Fruit fly (Drosophila melanogaster): Measurements from ENCODE around the gene CG17219.

The CG17219 gene

dm6 chr2L:3056448-3056790 is 27.4 kb downstream of the CG17219 start, which contains the start of gene FASN1 (continued):
- TF ChIP-seq CG13775 (GFP tag; optimal IDR thresholded peaks at IDR 0.05) (no peak), tgo (GFP tag; IDR thresholded peaks at IDR 0.05) (peak; percentile 39; the same call in 1 of the 3 replicates), crol (GFP tag; IDR thresholded peaks at IDR 0.05) (no peak), MESR4 (GFP tag; optimal IDR thresholded peaks at IDR 0.05) (no peak), pb (GFP tag; optimal IDR thresholded peaks at IDR 0.05) (no peak), CG42726 (GFP tag; IDR thresholded peaks at IDR 0.05; ENCODE audit: partially characterized antibody) (0 out of 2 replicates have a peak, but pooled peaks have one; percentile 31), nmo (GFP tag; optimal IDR thresholded peaks at IDR 0.05) (no peak), ttk (GFP tag; IDR thresholded peaks at IDR 0.05) (no peak), Sox100B (GFP tag; optimal IDR thresholded peaks at IDR 0.05) (no peak), CG31365 (tag; optimal IDR thresholded peaks at IDR 0.05) (no peak), kni (GFP tag; optimal IDR thresholded peaks at IDR 0.05) (no peak), vvl (GFP tag; IDR thresholded peaks at IDR 0.05) (no peak; the same call in none of the 2 replicates), NfI (GFP tag; optimal IDR thresholded peaks at IDR 0.05) (no peak), Ravus (GFP tag; IDR thresholded peaks at IDR 0.05) (no peak), CG7839 (tag; optimal IDR thresholded peaks at IDR 0.05) (no peak), Rx (GFP tag; IDR thresholded peaks at IDR 0.05) (no peak), CG10321 (GFP tag; IDR thresholded peaks at IDR 0.05) (no peak), CG13624 (GFP tag; optimal IDR thresholded peaks at IDR 0.05) (peak; percentile 28), CG11560 (tag; IDR thresholded peaks at IDR 0.05) (no peak), zf30C (GFP tag; optimal IDR thresholded peaks at IDR 0.05) (no peak), CG2712 (tag; optimal IDR thresholded peaks at IDR 0.05) (no peak), CG6683 (GFP tag; optimal IDR thresholded peaks at IDR 0.05) (no peak), HmgZ (tag; optimal IDR thresholded peaks at IDR 0.05) (no peak), usp (GFP tag; optimal IDR thresholded peaks at IDR 0.05) (no peak), CG9876 (GFP tag; optimal IDR thresholded peaks at IDR 0.05) (no peak), dimm (GFP tag; IDR thresholded peaks at IDR 0.05) (no peak), CG17385 (GFP tag; optimal IDR thresholded peaks at IDR 0.05) (no peak), CG6272 (GFP tag; IDR thresholded peaks at IDR 0.05) (no peak), CG7271 (tag; optimal IDR thresholded peaks at IDR 0.05) (no peak), zen2 (GFP tag; IDR thresholded peaks at IDR 0.05; ENCODE audit: partially characterized antibody) (no peak), CG14050 (GFP tag; IDR thresholded peaks at IDR 0.05) (no peak), Usf (GFP tag; optimal IDR thresholded peaks at IDR 0.05) (no peak), inv (GFP tag; IDR thresholded peaks at IDR 0.05; ENCODE audit: partially characterized antibody) (peak; percentile 25; the same call in 1 of the 2 replicates), CG31441 (GFP tag; IDR thresholded peaks at IDR 0.05) (peak; percentile 5; the same call in 1 of the 2 replicates), mirr (GFP tag; optimal IDR thresholded peaks at IDR 0.05) (peak; percentile 62), NFAT (GFP tag; IDR thresholded peaks at IDR 0.05) (no peak), B-H1 (GFP tag; IDR thresholded peaks at IDR 0.05) (no peak), CG9727 (GFP tag; optimal IDR thresholded peaks at IDR 0.05) (no peak), CG2889 (GFP tag; IDR thresholded peaks at IDR 0.05) (no peak), Drgx (GFP tag; IDR thresholded peaks at IDR 0.05) (peak; percentile 36; the same call in 1 of the 2 replicates), mam (GFP tag; optimal IDR thresholded peaks at IDR 0.05) (no peak), fd96Cb (tag; optimal IDR thresholded peaks at IDR 0.05) (no peak), CG4360 (GFP tag; IDR thresholded peaks at IDR 0.05) (no peak), sim (GFP tag; IDR thresholded peaks at IDR 0.05) (no peak), eyg (GFP tag; optimal IDR thresholded peaks at IDR 0.05) (no peak), fru (optimal IDR thresholded peaks at IDR 0.05) (no peak), org-1 (GFP tag; optimal IDR thresholded peaks at IDR 0.05) (no peak), jigr1 (GFP tag; IDR thresholded peaks at IDR 0.05) (no peak), Hand (GFP tag; optimal IDR thresholded peaks at IDR 0.05) (peak; percentile 12), Eip74EF (GFP tag; optimal IDR thresholded peaks at IDR 0.05) (no peak), tna (GFP tag; IDR thresholded peaks at IDR 0.05; ENCODE audit: partially characterized antibody) (peak; percentile 45; the same call in 1 of the 2 replicates), Dp (GFP tag; optimal IDR thresholded peaks at IDR 0.05) (no peak)

Data from whole organism, embryonic.